Worm (Caenorhabditis elegans): ENCODE data around the gene unc-36.
A peak's percentile ranks its signal among the peaks of the same experiment; 100 is the strongest.

The unc-36 gene

ce11 chrIII:8237827-8238226 is 36.8 kb upstream of the unc-36 start, which contains the start of gene tsp-2:
tsp-2 (minus strand) TSS chrIII:8237935.
- TF ChIP-seq irx-1 (tag; optimal IDR thresholded peaks at IDR 0.05) (no peak), elt-2 (tag; optimal IDR thresholded peaks at IDR 0.05) (peak; percentile 47), nhr-28 (tag; optimal IDR thresholded peaks at IDR 0.05) (no peak)

- TF ChIP-seq dpl-1 (GFP tag; optimal IDR thresholded peaks at IDR 0.05) (no peak), irx-1 (tag; optimal IDR thresholded peaks at IDR 0.05) (no peak), mab-9 (GFP tag; IDR thresholded peaks at IDR 0.05) (no peak), nhr-28 (tag; optimal IDR thresholded peaks at IDR 0.05) (no peak), vab-15 (tag; optimal IDR thresholded peaks at IDR 0.05) (no peak), nhr-47 (tag; optimal IDR thresholded peaks at IDR 0.05) (no peak), fkh-10 (GFP tag; optimal IDR thresholded peaks at IDR 0.05) (no peak), nhr-71 (tag; optimal IDR thresholded peaks at IDR 0.05) (no peak), lin-15B (tag; optimal IDR thresholded peaks at IDR 0.05) (no peak), lin-13 (GFP tag; optimal IDR thresholded peaks at IDR 0.05) (no peak), unc-98 (GFP tag; IDR thresholded peaks at IDR 0.05) (no peak), hpl-2 (GFP tag; optimal IDR thresholded peaks at IDR 0.05) (no peak), unc-130 (tag; optimal IDR thresholded peaks at IDR 0.05) (no peak), ceh-8 (GFP tag; optimal IDR thresholded peaks at IDR 0.05) (no peak)
These were observed 34.9 kb upstream of the unc-36 start, which contains the start of gene C02F5.5 for ce11 chrIII:8235880-8236279. C02F5.5 (plus strand) TSS chrIII:8236180.

ce11 chrIII:8235358-8235757 is 34.3 kb upstream of the unc-36 start, which contains the start of gene C02F5.14:
C02F5.14 (minus strand) TSS chrIII:8235514.
- TF ChIP-seq nhr-71 (tag; optimal IDR thresholded peaks at IDR 0.05) = no peak
- TF ChIP-seq nhr-85 (tag) = peak; percentile 48
- TF ChIP-seq ama-1 (optimal IDR thresholded peaks at IDR 0.05) = no peak
- TF ChIP-seq lin-39 (tag; optimal IDR thresholded peaks at IDR 0.05) = no peak
- TF ChIP-seq swsn-7 (tag; optimal IDR thresholded peaks at IDR 0.05) = no peak
- no peak for TF ChIP-seq ztf-4 (tag; optimal IDR thresholded peaks at IDR 0.05)
- TF ChIP-seq nhr-77 (tag; optimal IDR thresholded peaks at IDR 0.05) = no peak
- TF ChIP-seq xbp-1 (tag; optimal IDR thresholded peaks at IDR 0.05) = no peak
- no peak for TF ChIP-seq ceh-88 (GFP tag; IDR thresholded peaks at IDR 0.05)
- TF ChIP-seq ceh-63 (GFP tag; optimal IDR thresholded peaks at IDR 0.05) = no peak
- no peak for TF ChIP-seq pax-3 (tag; optimal IDR thresholded peaks at IDR 0.05)
- TF ChIP-seq zag-1 (tag; optimal IDR thresholded peaks at IDR 0.05) = no peak
- no peak for TF ChIP-seq lir-3 (tag; optimal IDR thresholded peaks at IDR 0.05; ENCODE audit: poor library complexity)
- no peak for TF ChIP-seq jun-1 (tag; optimal IDR thresholded peaks at IDR 0.05)
- TF ChIP-seq blmp-1 (tag; optimal IDR thresholded peaks at IDR 0.05) = peak; percentile 95

ce11 chrIII:8232634-8233033 is 31.6 kb upstream of the unc-36 start, which contains the start of gene henn-1:
henn-1 (plus strand) TSS chrIII:8232651.
- peak; percentile 3 for TF ChIP-seq irx-1 (tag; optimal IDR thresholded peaks at IDR 0.05)
- TF ChIP-seq mef-2 (tag; optimal IDR thresholded peaks at IDR 0.05) = no peak
- TF ChIP-seq ama-1 (optimal IDR thresholded peaks at IDR 0.05) = peak; percentile 22
- TF ChIP-seq efl-1 (optimal IDR thresholded peaks at IDR 0.05) = no peak
- TF ChIP-seq efl-1 (GFP tag; optimal IDR thresholded peaks at IDR 0.05 in 1 of 2) = peak in 1 of 2 experiments; percentile 90
- TF ChIP-seq F16B12.6 (tag; optimal IDR thresholded peaks at IDR 0.05) = no peak
- TF ChIP-seq mab-9 (GFP tag; IDR thresholded peaks at IDR 0.05) = no peak
- no peak for TF ChIP-seq ceh-88 (GFP tag; IDR thresholded peaks at IDR 0.05)
- peak; percentile 4 for TF ChIP-seq nhr-47 (tag; optimal IDR thresholded peaks at IDR 0.05)
- peak in 1 of 2 experiments; percentile 15 for TF ChIP-seq lsy-2 (tag; optimal IDR thresholded peaks at IDR 0.05)

ce11 chrIII:8229480-8229879 is 28.5 kb upstream of the unc-36 start:
- TF ChIP-seq efl-1 (optimal IDR thresholded peaks at IDR 0.05) (no peak), efl-1 (GFP tag; optimal IDR thresholded peaks at IDR 0.05 in 1 of 2) (no peak), unc-130 (tag; optimal IDR thresholded peaks at IDR 0.05) (no peak), lin-14 (GFP tag; optimal IDR thresholded peaks at IDR 0.05) (peak; percentile 63), ama-1 (optimal IDR thresholded peaks at IDR 0.05) (no peak), nhr-71 (tag; optimal IDR thresholded peaks at IDR 0.05) (peak; percentile 73), fkh-4 (tag; optimal IDR thresholded peaks at IDR 0.05; ENCODE audit: borderline replicate concordance) (no peak), nhr-19 (GFP tag; conservative IDR thresholded peaks at IDR 0.05) (no peak), efl-3 (GFP tag; optimal IDR thresholded peaks at IDR 0.05) (no peak), nhr-84 (tag; optimal IDR thresholded peaks at IDR 0.05) (no peak), jun-1 (tag; optimal IDR thresholded peaks at IDR 0.05) (no peak), ztf-4 (tag; optimal IDR thresholded peaks at IDR 0.05) (peak; percentile 45), nhr-47 (tag; optimal IDR thresholded peaks at IDR 0.05) (peak; percentile 70), pax-3 (tag; optimal IDR thresholded peaks at IDR 0.05) (peak; percentile 23), blmp-1 (tag; optimal IDR thresholded peaks at IDR 0.05) (no peak), dsc-1 (tag; optimal IDR thresholded peaks at IDR 0.05) (peak; percentile 92), ceh-88 (GFP tag; IDR thresholded peaks at IDR 0.05) (no peak), xbp-1 (tag; optimal IDR thresholded peaks at IDR 0.05) (no peak), fkh-8 (tag; optimal IDR thresholded peaks at IDR 0.05) (peak; percentile 71), mdl-1 (tag; optimal IDR thresholded peaks at IDR 0.05) (no peak), sox-4 (tag; optimal IDR thresholded peaks at IDR 0.05) (peak; percentile 1), mab-9 (GFP tag; IDR thresholded peaks at IDR 0.05) (no peak), nhr-237 (tag; optimal IDR thresholded peaks at IDR 0.05) (no peak)
